Fruit fly (Drosophila melanogaster): ENCODE results near the gene CG9175.

Gene CG9175

dm6 chr2L:6076143-6076542 is 22.6 kb downstream of the CG9175 start:
- TF ChIP-seq Myc (optimal IDR thresholded peaks at IDR 0.05) (no peak), rgr (GFP tag; optimal IDR thresholded peaks at IDR 0.05) (no peak), ey (GFP tag; optimal IDR thresholded peaks at IDR 0.05) (no peak), Rel (GFP tag; optimal IDR thresholded peaks at IDR 0.05) (no peak), Rel (tag; optimal IDR thresholded peaks at IDR 0.05) (peak; percentile 69)

DNA sequence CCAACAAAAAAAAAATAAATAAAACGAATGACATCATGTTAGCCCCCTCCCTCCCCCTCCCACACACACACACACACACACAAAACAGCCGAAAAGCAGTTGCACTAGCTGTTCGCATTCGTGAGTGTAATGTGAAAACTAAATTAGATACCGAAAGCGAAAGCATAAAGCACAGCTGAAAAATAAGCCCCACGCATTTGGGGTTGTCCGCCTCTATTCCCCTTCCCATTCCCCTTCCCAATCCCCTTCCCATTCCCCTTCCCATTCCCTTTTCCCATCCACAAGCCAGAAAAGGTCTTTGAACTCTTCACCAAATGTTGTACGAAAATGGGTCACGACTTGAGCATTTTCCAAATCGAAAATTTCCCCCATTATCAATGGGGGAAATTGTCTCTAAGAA is 23.4 kb downstream of the CG9175 start:
- TF ChIP-seq lola (GFP tag; optimal IDR thresholded peaks at IDR 0.05) (no peak), br (GFP tag; optimal IDR thresholded peaks at IDR 0.05) (no peak), Myc (optimal IDR thresholded peaks at IDR 0.05) (no peak), CG32264 (GFP tag; optimal IDR thresholded peaks at IDR 0.05) (no peak), Dfd (GFP tag; optimal IDR thresholded peaks at IDR 0.05) (no peak), Jra (GFP tag; optimal IDR thresholded peaks at IDR 0.05) (no peak), rgr (GFP tag; optimal IDR thresholded peaks at IDR 0.05) (no peak), HLH106 (tag; optimal IDR thresholded peaks at IDR 0.05) (no peak), CG9705 (GFP tag; optimal IDR thresholded peaks at IDR 0.05) (no peak)

DNA sequence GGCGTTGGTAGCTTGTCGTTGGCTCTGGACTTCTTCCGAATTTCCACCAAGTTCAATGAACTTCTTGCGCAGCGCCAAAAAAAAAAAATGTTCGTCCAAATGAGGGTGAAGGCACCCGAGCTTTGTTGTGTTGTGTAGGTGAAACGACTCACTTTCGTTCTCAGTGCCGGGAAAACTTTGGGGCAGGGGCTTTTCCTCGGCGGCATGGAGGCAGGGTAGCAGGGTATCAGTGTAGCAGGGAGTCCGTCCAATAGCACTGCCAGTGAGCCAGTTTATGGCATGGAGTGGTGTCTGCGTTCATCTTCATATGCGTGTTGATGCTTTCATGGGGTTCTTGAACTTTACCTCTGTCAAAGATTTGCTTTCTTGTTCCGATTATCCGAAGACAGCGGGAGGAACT is 24.5 kb downstream of the CG9175 start:
- TF ChIP-seq Dfd (GFP tag; optimal IDR thresholded peaks at IDR 0.05) (no peak), CG9705 (GFP tag; optimal IDR thresholded peaks at IDR 0.05) (no peak), brk (GFP tag; optimal IDR thresholded peaks at IDR 0.05) (no peak), dl (GFP tag; optimal IDR thresholded peaks at IDR 0.05; ENCODE audit: insufficient read depth in 1 of 2, partially characterized antibody in 2 of 2) (no peak), tai (GFP tag; optimal IDR thresholded peaks at IDR 0.05) (no peak)

DNA sequence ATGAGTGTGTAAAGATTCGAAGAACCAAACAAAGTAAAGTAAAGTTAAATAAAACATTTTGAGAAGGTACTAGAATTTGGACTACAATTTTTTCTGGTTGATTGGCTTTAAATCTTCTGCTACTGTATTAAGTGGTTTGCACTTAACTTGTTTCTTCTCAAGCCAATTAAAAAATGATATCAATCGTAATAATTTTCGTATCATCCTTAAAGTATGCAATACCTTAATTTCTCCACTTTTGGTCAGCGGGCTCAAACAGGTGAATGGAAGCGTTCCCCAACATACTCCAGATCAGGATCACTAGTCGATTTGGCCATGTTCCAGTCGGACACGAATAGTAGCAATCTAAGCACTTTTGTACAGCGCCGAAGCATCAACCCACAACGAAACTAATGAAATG is 24.9 kb downstream of the CG9175 start:
- no peak for TF ChIP-seq rgr (GFP tag; optimal IDR thresholded peaks at IDR 0.05)
- no peak for TF ChIP-seq br (GFP tag; optimal IDR thresholded peaks at IDR 0.05)
- TF ChIP-seq Vsx2 (GFP tag; optimal IDR thresholded peaks at IDR 0.05; ENCODE audit: partially characterized antibody), result no peak
- no peak for TF ChIP-seq N (GFP tag; optimal IDR thresholded peaks at IDR 0.05)
- no peak for TF ChIP-seq Hr78 (GFP tag; optimal IDR thresholded peaks at IDR 0.05)
- no peak for TF ChIP-seq CrebA (GFP tag; optimal IDR thresholded peaks at IDR 0.05; ENCODE audit: borderline replicate concordance)

dm6 chr2L:6072124-6072523 is 26.6 kb downstream of the CG9175 start:
- TF ChIP-seq lola (GFP tag; optimal IDR thresholded peaks at IDR 0.05), result no peak
- TF ChIP-seq Rel (GFP tag; optimal IDR thresholded peaks at IDR 0.05), result no peak
- TF ChIP-seq Rel (tag; optimal IDR thresholded peaks at IDR 0.05), result no peak
- TF ChIP-seq Vsx2 (GFP tag; optimal IDR thresholded peaks at IDR 0.05; ENCODE audit: partially characterized antibody), result no peak
- no peak for TF ChIP-seq Hr78 (GFP tag; optimal IDR thresholded peaks at IDR 0.05)
- TF ChIP-seq dsf (GFP tag; optimal IDR thresholded peaks at IDR 0.05; ENCODE audit: borderline replicate concordance), result no peak
- no peak for TF ChIP-seq Jra (GFP tag; optimal IDR thresholded peaks at IDR 0.05)

DNA sequence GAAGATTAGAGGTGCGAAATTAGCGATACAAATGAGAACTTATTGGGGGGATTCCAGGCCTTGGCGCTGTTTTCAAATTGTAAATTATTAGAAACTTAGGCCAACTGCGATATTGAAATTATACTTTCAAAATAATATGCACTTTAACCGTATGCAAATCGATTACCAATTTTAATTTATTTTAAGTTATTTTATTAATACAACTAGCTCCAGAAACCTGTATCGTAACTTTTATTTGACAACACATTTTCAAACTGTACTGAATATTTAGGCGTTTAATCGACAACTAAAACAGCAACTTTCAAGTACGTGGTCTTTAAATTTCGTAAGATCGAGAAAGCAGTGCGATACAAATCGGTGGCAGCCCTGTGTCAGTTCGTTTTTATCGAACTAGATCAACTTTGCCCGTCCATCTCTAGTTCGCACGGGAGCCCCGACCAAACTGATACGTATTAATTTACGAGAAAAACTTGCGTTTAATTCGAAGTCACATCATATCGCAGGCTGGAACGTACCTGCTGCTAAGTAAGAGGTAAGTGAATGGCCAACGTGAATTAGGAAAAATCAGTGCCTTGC is 28.0 kb downstream of the CG9175 start, which contains the start of the genes CG9154 and Kr-h2:
CG9154 (minus strand) TSS at position 31 of the 576 bp plus-strand sequence.
Kr-h2 (plus strand) TSS at position 335 of the 576 bp plus-strand sequence.
- TF ChIP-seq pan (optimal IDR thresholded peaks at IDR 0.05), result no peak
- no peak for TF ChIP-seq CG32264 (GFP tag; optimal IDR thresholded peaks at IDR 0.05)
- peak in 1 of 2 experiments; percentile 36 for TF ChIP-seq foxo (GFP tag; optimal IDR thresholded peaks at IDR 0.05)
- TF ChIP-seq Hr83 (GFP tag; optimal IDR thresholded peaks at IDR 0.05; ENCODE audit: poor library complexity, severe bottlenecking), result no peak
- no peak for TF ChIP-seq Abd-B (GFP tag; optimal IDR thresholded peaks at IDR 0.05)
- peak; percentile 70 for TF ChIP-seq HLH106 (tag; optimal IDR thresholded peaks at IDR 0.05)
- TF ChIP-seq Dfd (GFP tag; optimal IDR thresholded peaks at IDR 0.05), result no peak
- TF ChIP-seq psq (GFP tag; optimal IDR thresholded peaks at IDR 0.05), result peak; percentile 35
- TF ChIP-seq dmrt93B (GFP tag; optimal IDR thresholded peaks at IDR 0.05), result no peak
- no peak for TF ChIP-seq jim (GFP tag; optimal IDR thresholded peaks at IDR 0.05)
- TF ChIP-seq Sp1 (GFP tag; optimal IDR thresholded peaks at IDR 0.05), result peak; percentile 59
- TF ChIP-seq rgr (GFP tag; optimal IDR thresholded peaks at IDR 0.05), result peak; percentile 12
- TF ChIP-seq dsf (GFP tag; optimal IDR thresholded peaks at IDR 0.05; ENCODE audit: borderline replicate concordance), result peak; percentile 22
- no peak for TF ChIP-seq Hr78 (GFP tag; optimal IDR thresholded peaks at IDR 0.05)
- TF ChIP-seq CG9705 (GFP tag; optimal IDR thresholded peaks at IDR 0.05), result peak; percentile 24
- peak; percentile 4 for TF ChIP-seq sv (GFP tag; optimal IDR thresholded peaks at IDR 0.05)
- peak; percentile 28 for TF ChIP-seq h (GFP tag; optimal IDR thresholded peaks at IDR 0.05)
- no peak for TF ChIP-seq Dif (GFP tag; optimal IDR thresholded peaks at IDR 0.05; ENCODE audit: partially characterized antibody)
- TF ChIP-seq br (GFP tag; optimal IDR thresholded peaks at IDR 0.05), result peak; percentile 37
- no peak for TF ChIP-seq ey (GFP tag; optimal IDR thresholded peaks at IDR 0.05)
- peak; percentile 49 for TF ChIP-seq fru (GFP tag; optimal IDR thresholded peaks at IDR 0.05)
- no peak for TF ChIP-seq CrebA (GFP tag; optimal IDR thresholded peaks at IDR 0.05; ENCODE audit: borderline replicate concordance)
- no peak for TF ChIP-seq N (GFP tag; optimal IDR thresholded peaks at IDR 0.05)
- peak; percentile 11 for TF ChIP-seq Jra (GFP tag; optimal IDR thresholded peaks at IDR 0.05)
- TF ChIP-seq Myc (optimal IDR thresholded peaks at IDR 0.05), result peak; percentile 49
- no peak for TF ChIP-seq woc (GFP tag; optimal IDR thresholded peaks at IDR 0.05)
- no peak for TF ChIP-seq usp (GFP tag; optimal IDR thresholded peaks at IDR 0.05)
- TF ChIP-seq brk (GFP tag; optimal IDR thresholded peaks at IDR 0.05), result no peak
- TF ChIP-seq Rel (GFP tag; optimal IDR thresholded peaks at IDR 0.05), result no peak
- TF ChIP-seq Rel (tag; optimal IDR thresholded peaks at IDR 0.05), result peak; percentile 57
- TF ChIP-seq Hnf4 (GFP tag; optimal IDR thresholded peaks at IDR 0.05), result peak; percentile 5
- no peak for TF ChIP-seq lola (GFP tag; optimal IDR thresholded peaks at IDR 0.05)
- no peak for TF ChIP-seq Vsx2 (GFP tag; optimal IDR thresholded peaks at IDR 0.05; ENCODE audit: partially characterized antibody)
- no peak for TF ChIP-seq Mio (GFP tag; optimal IDR thresholded peaks at IDR 0.05)
